Fruit fly (Drosophila melanogaster): ENCODE results near the gene Gagr.

Gene Gagr

dm6 chr3L:16411566-16411965 lies 17.2 kb downstream of the Gagr start, which contains the start of gene fax (continued):
- TF ChIP-seq h (optimal IDR thresholded peaks at IDR 0.05) (no peak), pita (GFP tag; optimal IDR thresholded peaks at IDR 0.05) (no peak), onecut (GFP tag; IDR thresholded peaks at IDR 0.05) (peak; percentile 33; the same call in 1 of the 2 replicates), CG17328 (GFP tag; IDR thresholded peaks at IDR 0.05) (peak; percentile 35; the same call in 1 of the 2 replicates), Med (GFP tag) (peak; percentile 92), danr (GFP tag; IDR thresholded peaks at IDR 0.05) (no peak), Hr51 (GFP tag; optimal IDR thresholded peaks at IDR 0.05) (no peak), H2.0 (GFP tag; IDR thresholded peaks at IDR 0.05) (no peak), bab2 (GFP tag; optimal IDR thresholded peaks at IDR 0.05) (no peak), CG30431 (GFP tag; optimal IDR thresholded peaks at IDR 0.05) (no peak), dmrt99B (tag; optimal IDR thresholded peaks at IDR 0.05) (no peak), gsb-n (tag; optimal IDR thresholded peaks at IDR 0.05) (peak; percentile 75), CG15514 (GFP tag; optimal IDR thresholded peaks at IDR 0.05) (peak; percentile 71), dati (GFP tag; IDR thresholded peaks at IDR 0.05) (no peak), CG14050 (GFP tag; IDR thresholded peaks at IDR 0.05) (no peak), CG13424 (tag; optimal IDR thresholded peaks at IDR 0.05) (no peak), fd102C (GFP tag; optimal IDR thresholded peaks at IDR 0.05) (peak; percentile 25), CG10431 (GFP tag; optimal IDR thresholded peaks at IDR 0.05) (peak; percentile 41), HLH4C (GFP tag; IDR thresholded peaks at IDR 0.05; ENCODE audit: partially characterized antibody) (peak; percentile 14; the same call in 1 of the 3 replicates), Hmx (GFP tag; optimal IDR thresholded peaks at IDR 0.05) (no peak), abd-A (tag; optimal IDR thresholded peaks at IDR 0.05) (no peak), HLHmδ (GFP tag; optimal IDR thresholded peaks at IDR 0.05) (peak; percentile 91), Atf3 (GFP tag; optimal IDR thresholded peaks at IDR 0.05) (no peak), CG12391 (tag; optimal IDR thresholded peaks at IDR 0.05) (peak; percentile 47), Meics (GFP tag; optimal IDR thresholded peaks at IDR 0.05) (no peak), NC2α (GFP tag; optimal IDR thresholded peaks at IDR 0.05) (no peak), stc (GFP tag; IDR thresholded peaks at IDR 0.05) (peak; percentile 54; the same call in 1 of the 2 replicates), CG12104 (GFP tag; optimal IDR thresholded peaks at IDR 0.05) (no peak), Hr39 (optimal IDR thresholded peaks at IDR 0.05) (no peak), Taf1 (GFP tag; IDR thresholded peaks at IDR 0.05) (no peak), sens (GFP tag) (peak; percentile 91), CG16813 (GFP tag; IDR thresholded peaks at IDR 0.05; ENCODE audit: partially characterized antibody) (0 out of 3 replicates have a peak, but pooled peaks have one; percentile 8), kah (GFP tag; optimal IDR thresholded peaks at IDR 0.05) (peak; percentile 10), Fer2 (tag; optimal IDR thresholded peaks at IDR 0.05) (no peak), Awh (GFP tag; IDR thresholded peaks at IDR 0.05) (no peak), pros (GFP tag; optimal IDR thresholded peaks at IDR 0.05) (peak; percentile 66), Usf (GFP tag; optimal IDR thresholded peaks at IDR 0.05) (no peak), Elba2 (GFP tag; optimal IDR thresholded peaks at IDR 0.05) (peak; percentile 10), CG14860 (GFP tag; IDR thresholded peaks at IDR 0.05; ENCODE audit: partially characterized antibody) (no peak), CG1529 (GFP tag; optimal IDR thresholded peaks at IDR 0.05) (no peak), hbn (GFP tag; IDR thresholded peaks at IDR 0.05; ENCODE audit: partially characterized antibody) (no peak; the same call in none of the 2 replicates), CG4328 (GFP tag; optimal IDR thresholded peaks at IDR 0.05) (no peak), zfh2 (GFP tag; optimal IDR thresholded peaks at IDR 0.05) (no peak), so (GFP tag; IDR thresholded peaks at IDR 0.05) (peak; percentile 57; the same call in 1 of the 3 replicates), shn (GFP tag; optimal IDR thresholded peaks at IDR 0.05) (no peak), BEAF-32 (GFP tag; optimal IDR thresholded peaks at IDR 0.05) (no peak), ind (GFP tag; optimal IDR thresholded peaks at IDR 0.05) (no peak), CG7357 (GFP tag; IDR thresholded peaks at IDR 0.05) (no peak), CG12236 (GFP tag; optimal IDR thresholded peaks at IDR 0.05) (no peak), CG7745 (tag; optimal IDR thresholded peaks at IDR 0.05) (peak; percentile 29), chm (GFP tag; IDR thresholded peaks at IDR 0.05) (peak; percentile 78), Lhr (GFP tag; optimal IDR thresholded peaks at IDR 0.05) (peak; percentile 72)

All from whole organism, embryonic.